Worm (Caenorhabditis elegans): Measurements from ENCODE around the gene Y47D3A.13.

DNA sequence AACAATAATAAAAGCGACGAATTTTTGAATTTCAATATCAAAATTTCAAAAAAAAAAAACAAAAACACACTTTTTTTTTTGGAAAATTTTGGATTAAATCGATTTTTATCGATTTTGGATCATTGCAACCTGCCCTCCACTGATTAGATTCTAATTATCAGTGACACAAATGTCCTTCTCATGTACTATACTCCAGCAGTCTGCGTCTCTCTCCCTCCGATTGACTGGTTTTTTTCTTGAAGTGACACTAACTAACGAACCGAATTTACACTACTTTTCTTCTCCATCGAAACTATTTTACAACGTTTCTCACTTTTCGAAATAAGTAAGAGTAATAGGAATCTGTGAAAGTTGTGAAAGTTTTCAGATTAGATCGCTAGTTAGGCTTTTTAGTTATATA, 16.9 kb upstream of the Y47D3A.13 start:
- TF ChIP-seq Y22D7AL.16 (tag; optimal IDR thresholded peaks at IDR 0.05), result no peak
- no peak for TF ChIP-seq nhr-11 (tag; optimal IDR thresholded peaks at IDR 0.05)
- TF ChIP-seq elt-2 (tag; optimal IDR thresholded peaks at IDR 0.05), result peak; percentile 51
- no peak for TF ChIP-seq K09A11.1 (tag; optimal IDR thresholded peaks at IDR 0.05; ENCODE audit: insufficient read depth)
- TF ChIP-seq ceh-19 (GFP tag; optimal IDR thresholded peaks at IDR 0.05), result no peak
- TF ChIP-seq C38D4.7 (GFP tag; optimal IDR thresholded peaks at IDR 0.05), result no peak
